Fruit fly (Drosophila melanogaster): ENCODE data around the gene CG1677.

Gene CG1677

dm6 chrX:7319703-7320088, 85.9 kb downstream of the CG1677 start:
- no peak for TF ChIP-seq CG9705 (GFP tag; optimal IDR thresholded peaks at IDR 0.05)
- TF ChIP-seq foxo (GFP tag; optimal IDR thresholded peaks at IDR 0.05): no peak
- no peak for TF ChIP-seq lola (GFP tag; optimal IDR thresholded peaks at IDR 0.05)

dm6 chrX:7319053-7319702, 86.4 kb downstream of the CG1677 start:
- TF ChIP-seq tai (GFP tag; optimal IDR thresholded peaks at IDR 0.05) (peak; percentile 72), psq (GFP tag; optimal IDR thresholded peaks at IDR 0.05) (peak; percentile 63), Hr83 (GFP tag; optimal IDR thresholded peaks at IDR 0.05; ENCODE audit: poor library complexity, severe bottlenecking) (no peak), CrebA (GFP tag; optimal IDR thresholded peaks at IDR 0.05; ENCODE audit: borderline replicate concordance) (no peak), sage (GFP tag; optimal IDR thresholded peaks at IDR 0.05) (peak; percentile 44), Sp1 (GFP tag; optimal IDR thresholded peaks at IDR 0.05) (peak; percentile 86), Hr78 (GFP tag; optimal IDR thresholded peaks at IDR 0.05) (no peak), lola (GFP tag; optimal IDR thresholded peaks at IDR 0.05) (no peak), dmrt93B (GFP tag; optimal IDR thresholded peaks at IDR 0.05) (peak; percentile 75), Rel (GFP tag; optimal IDR thresholded peaks at IDR 0.05) (no peak), Rel (tag; optimal IDR thresholded peaks at IDR 0.05) (no peak), Dif (GFP tag; optimal IDR thresholded peaks at IDR 0.05; ENCODE audit: partially characterized antibody) (no peak), GATAd (GFP tag; optimal IDR thresholded peaks at IDR 0.05) (no peak), h (GFP tag; optimal IDR thresholded peaks at IDR 0.05) (peak; percentile 86), N (GFP tag; optimal IDR thresholded peaks at IDR 0.05) (no peak), usp (GFP tag; optimal IDR thresholded peaks at IDR 0.05) (no peak), foxo (GFP tag; optimal IDR thresholded peaks at IDR 0.05) (peak in 1 of 2 experiments; percentile 89), Vsx2 (GFP tag; optimal IDR thresholded peaks at IDR 0.05; ENCODE audit: partially characterized antibody) (no peak), brk (GFP tag; optimal IDR thresholded peaks at IDR 0.05) (no peak), pan (optimal IDR thresholded peaks at IDR 0.05) (no peak), rgr (GFP tag; optimal IDR thresholded peaks at IDR 0.05) (peak; percentile 80), CG9705 (GFP tag; optimal IDR thresholded peaks at IDR 0.05) (peak; percentile 64), OdsH (GFP tag; optimal IDR thresholded peaks at IDR 0.05) (peak; percentile 83), fru (GFP tag; optimal IDR thresholded peaks at IDR 0.05) (peak; percentile 86), Abd-B (GFP tag; optimal IDR thresholded peaks at IDR 0.05) (no peak), ey (GFP tag; optimal IDR thresholded peaks at IDR 0.05) (peak; percentile 80), woc (GFP tag; optimal IDR thresholded peaks at IDR 0.05) (peak; percentile 67), dl (GFP tag; optimal IDR thresholded peaks at IDR 0.05; ENCODE audit: insufficient read depth in 1 of 2, partially characterized antibody in 2 of 2) (no peak), CG32264 (GFP tag; optimal IDR thresholded peaks at IDR 0.05) (peak; percentile 35), HLH106 (tag; optimal IDR thresholded peaks at IDR 0.05) (peak; percentile 83), dsf (GFP tag; optimal IDR thresholded peaks at IDR 0.05; ENCODE audit: borderline replicate concordance) (peak; percentile 20), Mio (GFP tag; optimal IDR thresholded peaks at IDR 0.05) (no peak), br (GFP tag; optimal IDR thresholded peaks at IDR 0.05) (peak; percentile 82), sv (GFP tag; optimal IDR thresholded peaks at IDR 0.05) (peak; percentile 54), Dfd (GFP tag; optimal IDR thresholded peaks at IDR 0.05) (no peak), jim (GFP tag; optimal IDR thresholded peaks at IDR 0.05) (no peak), Hnf4 (GFP tag; optimal IDR thresholded peaks at IDR 0.05) (peak; percentile 74), Jra (GFP tag; optimal IDR thresholded peaks at IDR 0.05) (peak; percentile 27), Myc (optimal IDR thresholded peaks at IDR 0.05) (peak; percentile 56)

dm6 chrX:7318464-7318863, 87.1 kb downstream of the CG1677 start:
- peak; percentile 87 for TF ChIP-seq psq (GFP tag; optimal IDR thresholded peaks at IDR 0.05)
- TF ChIP-seq Dif (GFP tag; optimal IDR thresholded peaks at IDR 0.05; ENCODE audit: partially characterized antibody): no peak
- no peak for TF ChIP-seq ey (GFP tag; optimal IDR thresholded peaks at IDR 0.05)
- no peak for TF ChIP-seq dsf (GFP tag; optimal IDR thresholded peaks at IDR 0.05; ENCODE audit: borderline replicate concordance)
- TF ChIP-seq Abd-B (GFP tag; optimal IDR thresholded peaks at IDR 0.05): no peak
- no peak for TF ChIP-seq Vsx2 (GFP tag; optimal IDR thresholded peaks at IDR 0.05; ENCODE audit: partially characterized antibody)

Data from whole organism, wandering third instar larva.